Fruit fly (Drosophila melanogaster) Kc167 (cell line): ENCODE data around the gene CG15922.

ENCODE experiments used
- Myc ChIP-seq: fragments of >200 bp; optimal IDR thresholded peaks from 2 replicates; lab custom pipeline; 2017; ENCODE audit warnings: missing external identifiers
- Sin3A ChIP-seq: fragments of >200 bp; optimal IDR thresholded peaks from 2 replicates; lab custom pipeline; 2018; ENCODE audit warnings: missing external identifiers
- h ChIP-seq: fragments of >200 bp; optimal IDR thresholded peaks from 3 replicates; lab custom pipeline; 2018; ENCODE audit warnings: missing external identifiers
- insv ChIP-seq: fragments of >200 bp; optimal IDR thresholded peaks from 3 replicates; lab custom pipeline; 2018; ENCODE audit warnings: missing external identifiers
- psq ChIP-seq: fragments of >200 bp; optimal IDR thresholded peaks from 2 replicates; lab custom pipeline; 2017; ENCODE audit warnings: missing external identifiers
- ttk ChIP-seq: sonication (Bioruptor generic); optimal IDR thresholded peaks from 2 replicates; lab custom pipeline; 2017; ENCODE audit warnings: missing external identifiers

CG15922 gene

dm6 chr3R:20555720-20556280 lies 4.3 kb downstream of the CG15922 start:
- no peak for TF ChIP-seq ttk
- TF ChIP-seq insv: no peak
- no peak for TF ChIP-seq Sin3A (lab: Kevin White, UChicago)

dm6 chr3R:20555023-20555422 lies 5.1 kb downstream of the CG15922 start:
- no peak for TF ChIP-seq insv
- no peak for TF ChIP-seq psq (lab: Kevin White, UChicago)
- no peak for TF ChIP-seq Myc (lab: Kevin White, UChicago)
- no peak for TF ChIP-seq h (lab: Kevin White, UChicago)
- no peak for TF ChIP-seq ttk
- TF ChIP-seq Sin3A (lab: Kevin White, UChicago): no peak

dm6 chr3R:20554300-20554699 lies 5.8 kb downstream of the CG15922 start, which contains the start of gene att-ORFB:
Gene att-ORFB (minus strand): TSS chr3R:20554400.
- TF ChIP-seq ttk: no peak
- no peak for TF ChIP-seq h (lab: Kevin White, UChicago)
- TF ChIP-seq psq (lab: Kevin White, UChicago): no peak
- TF ChIP-seq Myc (lab: Kevin White, UChicago): no peak
- no peak for TF ChIP-seq insv
- no peak for TF ChIP-seq Sin3A (lab: Kevin White, UChicago)

dm6 chr3R:20552093-20552492 lies 8.0 kb downstream of the CG15922 start, which contains the start of gene Stat92E:
Gene Stat92E (minus strand): TSS chr3R:20552311.
- no peak for TF ChIP-seq ttk

- no peak for TF ChIP-seq ttk
- TF ChIP-seq psq (lab: Kevin White, UChicago): no peak
- no peak for TF ChIP-seq Myc (lab: Kevin White, UChicago)
- TF ChIP-seq Sin3A (lab: Kevin White, UChicago): no peak
- TF ChIP-seq h (lab: Kevin White, UChicago): no peak
- no peak for TF ChIP-seq insv
Observed at dm6 chr3R:20551487-20552079, 8.5 kb downstream of the CG15922 start.

- no peak for TF ChIP-seq Myc (lab: Kevin White, UChicago)
- TF ChIP-seq psq (lab: Kevin White, UChicago): no peak
- TF ChIP-seq h (lab: Kevin White, UChicago): no peak
- no peak for TF ChIP-seq Sin3A (lab: Kevin White, UChicago)
- TF ChIP-seq ttk: no peak
- no peak for TF ChIP-seq insv
Observed at dm6 chr3R:20550632-20551486, 9.2 kb downstream of the CG15922 start.

dm6 chr3R:20549855-20550603 lies 10.1 kb downstream of the CG15922 start:
- TF ChIP-seq h (lab: Kevin White, UChicago): no peak
- no peak for TF ChIP-seq Sin3A (lab: Kevin White, UChicago)
- TF ChIP-seq insv: no peak

dm6 chr3R:20549017-20549854 lies 10.8 kb downstream of the CG15922 start:
- TF ChIP-seq psq (lab: Kevin White, UChicago): no peak

dm6 chr3R:20548255-20548654 lies 11.8 kb downstream of the CG15922 start:
- TF ChIP-seq Myc (lab: Kevin White, UChicago) (no peak), h (lab: Kevin White, UChicago) (no peak), ttk (no peak), Sin3A (lab: Kevin White, UChicago) (no peak), insv (no peak), psq (lab: Kevin White, UChicago) (no peak)

dm6 chr3R:20547758-20548157 lies 12.3 kb downstream of the CG15922 start:
- no peak for TF ChIP-seq h (lab: Kevin White, UChicago)
- no peak for TF ChIP-seq psq (lab: Kevin White, UChicago)
- no peak for TF ChIP-seq ttk
- no peak for TF ChIP-seq Myc (lab: Kevin White, UChicago)
- TF ChIP-seq Sin3A (lab: Kevin White, UChicago): no peak
- no peak for TF ChIP-seq insv

- no peak for TF ChIP-seq Myc (lab: Kevin White, UChicago)
- TF ChIP-seq insv: no peak
- TF ChIP-seq Sin3A (lab: Kevin White, UChicago): no peak
- TF ChIP-seq h (lab: Kevin White, UChicago): no peak
- TF ChIP-seq ttk: no peak
- no peak for TF ChIP-seq psq (lab: Kevin White, UChicago)
Observed at dm6 chr3R:20546662-20547620, 13.1 kb downstream of the CG15922 start.
